Worm (Caenorhabditis elegans) whole organism, L1 larva: ENCODE results near the gene mdf-1.

ENCODE experiments used
- C16A3.4 ChIP-seq: fragments of 150-350 bp; optimal IDR thresholded peaks from 2 replicates; lab custom pipeline; 2014; ENCODE audit warnings: missing biosample characterization, missing genetic modification characterization
- C34B4.2 ChIP-seq: sonication (generic microtip); optimal IDR thresholded peaks from 2 replicates; lab custom pipeline; 2017; ENCODE audit warnings: mild to moderate bottlenecking, missing genetic modification characterization, missing compliant biosample characterization
- F16B12.6 ChIP-seq: fragments of 150-350 bp; optimal IDR thresholded peaks from 2 replicates; lab custom pipeline; 2014; ENCODE audit warnings: missing biosample characterization, missing genetic modification characterization
- aha-1 ChIP-seq: fragments of 150-350 bp; optimal IDR thresholded peaks from 2 replicates; lab custom pipeline; 2014; ENCODE audit warnings: missing biosample characterization, missing genetic modification characterization
- ama-1 ChIP-seq: fragments of 150-350 bp; optimal IDR thresholded peaks from 2 replicates; lab custom pipeline; 2014
- ceh-63 ChIP-seq: fragments of 200-800 bp; sonication (Bioruptor generic); optimal IDR thresholded peaks from 2 replicates; lab custom pipeline; 2018; ENCODE audit warnings: mild to moderate bottlenecking, missing genetic modification characterization, missing compliant biosample characterization
- ceh-82 ChIP-seq, 3 experiments: fragments of 150-350 bp in 1 of 3; sonication (generic microtip) in 2 of 3; optimal IDR thresholded peaks; 2 replicates each; lab custom pipeline; 2014 to 2017; ENCODE audit warnings: missing biosample characterization in 3 of 3, missing genetic modification characterization in 3 of 3
- ceh-88 ChIP-seq: fragments of 200-800 bp; sonication (Bioruptor generic); IDR thresholded peaks from 2 replicates; pipeline ENCODE4 v1.3.6; 2022; ENCODE audit warnings: missing genetic modification characterization, missing compliant biosample characterization
- ceh-90 ChIP-seq: sonication (generic microtip); optimal IDR thresholded peaks from 2 replicates; lab custom pipeline; 2016; ENCODE audit warnings: missing genetic modification characterization, missing compliant biosample characterization
- ces-1 ChIP-seq: fragments of 150-350 bp; optimal IDR thresholded peaks from 2 replicates; lab custom pipeline; 2014; ENCODE audit warnings: missing biosample characterization, missing genetic modification reagents, missing genetic modification characterization
- dpl-1 ChIP-seq, 3 experiments: fragments of 150-350 bp in 2 of 3; sonication (generic microtip) in 1 of 3; optimal IDR thresholded peaks; 2 replicates each; lab custom pipeline; 2014 to 2017; ENCODE audit warnings: missing biosample characterization in 3 of 3, missing genetic modification characterization in 3 of 3, missing genetic modification reagents in 3 of 3
- dsc-1 ChIP-seq: sonication (generic microtip); optimal IDR thresholded peaks from 2 replicates; lab custom pipeline; 2016; ENCODE audit warnings: mild to moderate bottlenecking, missing genetic modification characterization, missing compliant biosample characterization
- efl-1 ChIP-seq, 4 experiments: fragments of 150-350 bp; optimal IDR thresholded peaks in 3 of 4; peaks in 1 of 4; 1 replicate in 1 of 4; 2 replicates in 3 of 4; lab custom pipeline; 2014; ENCODE audit warnings: missing biosample characterization in 2 of 4, missing genetic modification characterization in 2 of 4, missing genetic modification reagents in 2 of 4
- egl-13 ChIP-seq: sonication (generic microtip); optimal IDR thresholded peaks from 2 replicates; lab custom pipeline; 2016; ENCODE audit warnings: missing genotype, missing genetic modification reagents, missing genetic modification characterization, missing compliant biosample characterization
- egl-27 ChIP-seq, 2 experiments: fragments of 150-350 bp in 1 of 2; sonication (generic microtip); optimal IDR thresholded peaks; 3 replicates each; lab custom pipeline; 2017 to 2018; ENCODE audit warnings: missing biosample characterization in 2 of 2, missing genetic modification characterization in 2 of 2, missing genetic modification reagents in 2 of 2
- fkh-10 ChIP-seq: sonication (generic microtip); optimal IDR thresholded peaks from 2 replicates; lab custom pipeline; 2017; ENCODE audit warnings: missing biosample characterization, missing genetic modification reagents, missing genetic modification characterization
- fkh-8 ChIP-seq: sonication (generic microtip); optimal IDR thresholded peaks from 2 replicates; lab custom pipeline; 2016; ENCODE audit warnings: mild to moderate bottlenecking, missing genetic modification characterization, missing compliant biosample characterization
- fos-1 ChIP-seq: fragments of 150-350 bp; optimal IDR thresholded peaks from 2 replicates; lab custom pipeline; 2014; ENCODE audit warnings: missing biosample characterization, missing genetic modification characterization
- grh-1 ChIP-seq: fragments of 200-800 bp; sonication (Bioruptor generic); IDR thresholded peaks from 2 replicates; pipeline ENCODE4 v1.3.6; 2022; ENCODE audit warnings: missing genetic modification reagents, missing genetic modification characterization, missing compliant biosample characterization
- hlh-4 ChIP-seq: sonication (generic microtip); optimal IDR thresholded peaks from 2 replicates; lab custom pipeline; 2016; ENCODE audit warnings: mild to moderate bottlenecking, missing genetic modification characterization, missing compliant biosample characterization
- irx-1 ChIP-seq: sonication (generic microtip); optimal IDR thresholded peaks from 2 replicates; lab custom pipeline; 2016; ENCODE audit warnings: missing genetic modification characterization, missing compliant biosample characterization
- isw-1 ChIP-seq: fragments of 200-800 bp; sonication (Bioruptor generic); IDR thresholded peaks from 2 replicates; pipeline ENCODE4 v1.3.6; 2022; ENCODE audit warnings: missing genetic modification characterization, missing compliant biosample characterization
- jun-1 ChIP-seq: fragments of 150-350 bp; optimal IDR thresholded peaks from 2 replicates; lab custom pipeline; 2014; ENCODE audit warnings: missing biosample characterization, missing genetic modification reagents, missing genetic modification characterization
- lin-13 ChIP-seq: fragments of 150-350 bp; optimal IDR thresholded peaks from 2 replicates; lab custom pipeline; 2014; ENCODE audit warnings: missing biosample characterization, missing genetic modification reagents, missing genetic modification characterization
- lin-14 ChIP-seq: fragments of 200-800 bp; sonication (Bioruptor generic); optimal IDR thresholded peaks from 2 replicates; lab custom pipeline; 2018; ENCODE audit warnings: mild to moderate bottlenecking, missing genetic modification characterization, moderate library complexity, missing compliant biosample characterization
- lin-35 ChIP-seq, 2 experiments: fragments of 150-350 bp; optimal IDR thresholded peaks; 2 replicates each; lab custom pipeline; 2014; ENCODE audit warnings: missing biosample characterization in 2 of 2, missing genetic modification characterization in 2 of 2, missing genetic modification reagents in 2 of 2
- lsy-2 ChIP-seq, 2 experiments: fragments of 150-350 bp; optimal IDR thresholded peaks; 2 replicates each; lab custom pipeline; 2014; ENCODE audit warnings: missing biosample characterization in 2 of 2, missing genetic modification characterization in 2 of 2
- mab-9 ChIP-seq: fragments of 200-800 bp; sonication (Bioruptor generic); IDR thresholded peaks from 2 replicates; pipeline ENCODE4 v1.3.6; 2022; ENCODE audit warnings: missing genetic modification reagents, missing genetic modification characterization, missing compliant biosample characterization
- mdl-1 ChIP-seq, 2 experiments: fragments of 150-350 bp; optimal IDR thresholded peaks; 2 replicates each; lab custom pipeline; 2014 to 2017; ENCODE audit warnings: missing biosample characterization in 2 of 2, missing genetic modification characterization in 2 of 2, inconsistent platforms in 1 of 2
- mep-1 ChIP-seq: fragments of 150-350 bp; optimal IDR thresholded peaks from 2 replicates; lab custom pipeline; 2014; ENCODE audit warnings: missing biosample characterization, missing genetic modification characterization
- nhr-19 ChIP-seq: fragments of 200-800 bp; sonication (Bioruptor generic); conservative IDR thresholded peaks from 2 replicates; pipeline ENCODE4 v1.3.6; 2022; ENCODE audit warnings: missing genetic modification characterization, missing compliant biosample characterization
- nhr-20 ChIP-seq: sonication (generic microtip); optimal IDR thresholded peaks from 2 replicates; lab custom pipeline; 2016; ENCODE audit warnings: mild to moderate bottlenecking, missing genetic modification characterization, missing compliant biosample characterization
- nhr-47 ChIP-seq: sonication (generic microtip); optimal IDR thresholded peaks from 2 replicates; lab custom pipeline; 2016; ENCODE audit warnings: mild to moderate bottlenecking, missing genetic modification characterization, moderate library complexity, missing compliant biosample characterization
- nhr-71 ChIP-seq: sonication (generic microtip); optimal IDR thresholded peaks from 2 replicates; lab custom pipeline; 2016; ENCODE audit warnings: mild to moderate bottlenecking, missing genetic modification characterization, moderate library complexity, missing compliant biosample characterization
- nhr-77 ChIP-seq: fragments of 150-350 bp; optimal IDR thresholded peaks from 2 replicates; lab custom pipeline; 2014; ENCODE audit warnings: missing biosample characterization, missing genetic modification characterization
- nhr-84 ChIP-seq: sonication (generic microtip); optimal IDR thresholded peaks from 2 replicates; lab custom pipeline; 2017; ENCODE audit warnings: missing biosample characterization, missing genetic modification characterization
- nhr-90 ChIP-seq: sonication (generic microtip); optimal IDR thresholded peaks from 2 replicates; lab custom pipeline; 2016; ENCODE audit warnings: mild to moderate bottlenecking, missing genetic modification characterization, missing compliant biosample characterization; ENCODE audit not compliant: poor library complexity
- pax-3 ChIP-seq: fragments of 200-800 bp; sonication (Bioruptor generic); optimal IDR thresholded peaks from 2 replicates; lab custom pipeline; 2018; ENCODE audit warnings: mild to moderate bottlenecking, missing genetic modification characterization, moderate library complexity, missing compliant biosample characterization
- rnt-1 ChIP-seq: sonication (generic microtip); optimal IDR thresholded peaks from 2 replicates; lab custom pipeline; 2016; ENCODE audit warnings: mild to moderate bottlenecking, missing genetic modification characterization, moderate library complexity, missing compliant biosample characterization
- skn-1 ChIP-seq: fragments of 150-350 bp; optimal IDR thresholded peaks from 2 replicates; lab custom pipeline; 2014; ENCODE audit warnings: missing biosample characterization, missing genetic modification characterization
- snpc-4 ChIP-seq: fragments of 150-350 bp; optimal IDR thresholded peaks from 2 replicates; lab custom pipeline; 2014; ENCODE audit warnings: missing biosample characterization, missing genetic modification characterization
- snu-23 ChIP-seq: sonication (generic microtip); optimal IDR thresholded peaks from 2 replicates; lab custom pipeline; 2016; ENCODE audit warnings: missing genetic modification characterization, missing compliant biosample characterization
- sup-37 ChIP-seq: fragments of 200-800 bp; sonication (Bioruptor generic); optimal IDR thresholded peaks from 2 replicates; lab custom pipeline; 2018; ENCODE audit warnings: mild to moderate bottlenecking, missing genetic modification characterization, missing compliant biosample characterization
- swsn-7 ChIP-seq: sonication (generic microtip); optimal IDR thresholded peaks from 2 replicates; lab custom pipeline; 2016; ENCODE audit warnings: missing genetic modification characterization, missing compliant biosample characterization
- tbx-2 ChIP-seq: sonication (generic microtip); optimal IDR thresholded peaks from 2 replicates; lab custom pipeline; 2016; ENCODE audit warnings: missing genetic modification characterization, missing compliant biosample characterization
- unc-130 ChIP-seq: fragments of 150-350 bp; optimal IDR thresholded peaks from 2 replicates; lab custom pipeline; 2017; ENCODE audit warnings: missing biosample characterization, missing genetic modification characterization, inconsistent platforms
- unc-62 ChIP-seq: fragments of 150-350 bp; optimal IDR thresholded peaks from 2 replicates; lab custom pipeline; 2014; ENCODE audit warnings: missing biosample characterization, missing genetic modification reagents, missing genetic modification characterization
- unc-86 ChIP-seq: sonication (generic microtip); optimal IDR thresholded peaks from 2 replicates; lab custom pipeline; 2016; ENCODE audit warnings: missing genetic modification characterization, missing compliant biosample characterization
- vab-15 ChIP-seq: sonication (generic microtip); optimal IDR thresholded peaks from 2 replicates; lab custom pipeline; 2017; ENCODE audit warnings: missing genotype, mild to moderate bottlenecking, missing genetic modification characterization, missing compliant biosample characterization
- xbp-1 ChIP-seq: sonication (generic microtip); optimal IDR thresholded peaks from 2 replicates; lab custom pipeline; 2016; ENCODE audit warnings: missing genetic modification characterization, missing compliant biosample characterization
- zip-4 ChIP-seq: fragments of 200-800 bp; sonication (Bioruptor generic); optimal IDR thresholded peaks from 2 replicates; lab custom pipeline; 2018; ENCODE audit warnings: mild to moderate bottlenecking, missing genetic modification characterization, moderate library complexity, missing compliant biosample characterization
- ztf-4 ChIP-seq: fragments of 150-350 bp; optimal IDR thresholded peaks from 2 replicates; lab custom pipeline; 2014; ENCODE audit warnings: missing biosample characterization, missing genetic modification characterization

The mdf-1 gene

ce11 chrV:9545238-9545709, 1.2 kb upstream of the mdf-1 start, which contains the start of the genes his-35 and his-41:
his-35 (minus strand) TSS chrV:9545288.
his-41 (plus strand) TSS chrV:9545536.
- TF ChIP-seq vab-15 (no peak), nhr-19 (GFP tag; lab: Robert Waterston, UW) (peak; percentile 67), jun-1 (tag; lab: Kevin White, UChicago) (peak; percentile 72), lin-13 (GFP tag; lab: Kevin White, UChicago) (no peak), C16A3.4 (tag; lab: Kevin White, UChicago) (no peak), unc-62 (GFP tag; lab: Kevin White, UChicago) (no peak), ces-1 (no peak), F16B12.6 (peak; percentile 28), unc-86 (peak; percentile 59), nhr-77 (peak; percentile 23), tbx-2 (tag; lab: Kevin White, UChicago) (peak; percentile 69), pax-3 (peak; percentile 7), ztf-4 (tag; lab: Kevin White, UChicago) (no peak), nhr-84 (no peak), nhr-90 (peak; percentile 45), mdl-1 (tag; optimal IDR thresholded peaks at IDR 0.05; lab: Kevin White, UChicago) (peak in 1 of 2 experiments; percentile 39), lsy-2 (tag; optimal IDR thresholded peaks at IDR 0.05; lab: Kevin White, UChicago) (peak; percentile 33 to 47), snpc-4 (peak; percentile 12), mab-9 (GFP tag; lab: Robert Waterston, UW) (peak; percentile 45; the same call in 1 of the 2 replicates), fos-1 (tag; lab: Kevin White, UChicago) (peak; percentile 24), hlh-4 (no peak), ceh-82 (tag; optimal IDR thresholded peaks at IDR 0.05; lab: Kevin White, UChicago) (peak; percentile 41 to 57 (median 54)), ceh-88 (0 out of 2 replicates have a peak, but pooled peaks have one; percentile 10), nhr-47 (peak; percentile 87), xbp-1 (tag; lab: Kevin White, UChicago) (peak; percentile 74), ceh-90 (no peak), fkh-8 (tag; lab: Kevin White, UChicago) (peak; percentile 69), ama-1 (peak; percentile 60), rnt-1 (tag; lab: Kevin White, UChicago) (peak; percentile 42), irx-1 (peak; percentile 55), efl-1 (optimal IDR thresholded peaks at IDR 0.05; lab: Kevin White, UChicago) (peak; percentile 60 to 63), efl-1 (GFP tag; optimal IDR thresholded peaks at IDR 0.05 in 1 of 2; lab: Kevin White, UChicago) (peak; percentile 53 to 93), nhr-71 (peak; percentile 83), fkh-10 (GFP tag; lab: Kevin White, UChicago) (peak; percentile 8), swsn-7 (tag; lab: Kevin White, UChicago) (peak; percentile 74), isw-1 (GFP tag; lab: Robert Waterston, UW) (peak; percentile 31; the same call in 1 of the 2 replicates), ceh-63 (GFP tag; lab: Kevin White, UChicago) (no peak), unc-130 (tag; lab: Kevin White, UChicago) (peak; percentile 3), dsc-1 (peak; percentile 83), grh-1 (GFP tag; lab: Robert Waterston, UW) (0 out of 2 replicates have a peak, but pooled peaks have one; percentile 14), snu-23 (GFP tag; lab: Kevin White, UChicago) (peak; percentile 75), skn-1 (tag; lab: Kevin White, UChicago) (peak; percentile 77), egl-27 (tag; optimal IDR thresholded peaks at IDR 0.05; lab: Kevin White, UChicago) (no peak), nhr-20 (tag; lab: Kevin White, UChicago) (peak; percentile 77), lin-35 (GFP tag; optimal IDR thresholded peaks at IDR 0.05; lab: Kevin White, UChicago) (peak; percentile 22 to 57), lin-14 (GFP tag; lab: Kevin White, UChicago) (peak; percentile 75), aha-1 (no peak), zip-4 (GFP tag; lab: Kevin White, UChicago) (peak; percentile 42), mep-1 (tag; lab: Kevin White, UChicago) (peak; percentile 32), egl-13 (tag; lab: Kevin White, UChicago) (peak; percentile 72), C34B4.2 (tag; lab: Kevin White, UChicago) (no peak), sup-37 (peak; percentile 16), dpl-1 (GFP tag; optimal IDR thresholded peaks at IDR 0.05; lab: Kevin White, UChicago) (peak; percentile 9 to 45 (median 43))
